Fruit fly (Drosophila melanogaster): Measurements from ENCODE around the gene CG32832.

CG32832 gene

dm6 chr2L:16834402-16834801 is 44.7 kb downstream of the CG32832 start, which contains the start of gene CG13282:
TSS of gene CG13282 (minus strand) at chr2L:16834502.
- TF ChIP-seq sv (GFP tag; optimal IDR thresholded peaks at IDR 0.05): no peak
- no peak for TF ChIP-seq pan (optimal IDR thresholded peaks at IDR 0.05)
- TF ChIP-seq lola (GFP tag; optimal IDR thresholded peaks at IDR 0.05): no peak
- TF ChIP-seq CG32264 (GFP tag; optimal IDR thresholded peaks at IDR 0.05): no peak
- TF ChIP-seq fru (GFP tag; optimal IDR thresholded peaks at IDR 0.05): no peak
- TF ChIP-seq CG9705 (GFP tag; optimal IDR thresholded peaks at IDR 0.05): no peak
- no peak for TF ChIP-seq Hnf4 (GFP tag; optimal IDR thresholded peaks at IDR 0.05)
- no peak for TF ChIP-seq Jra (GFP tag; optimal IDR thresholded peaks at IDR 0.05)
- TF ChIP-seq tai (GFP tag; optimal IDR thresholded peaks at IDR 0.05): no peak
- no peak for TF ChIP-seq h (GFP tag; optimal IDR thresholded peaks at IDR 0.05)
- TF ChIP-seq Sp1 (GFP tag; optimal IDR thresholded peaks at IDR 0.05): no peak
- no peak for TF ChIP-seq N (GFP tag; optimal IDR thresholded peaks at IDR 0.05)
- no peak for TF ChIP-seq Hr78 (GFP tag; optimal IDR thresholded peaks at IDR 0.05)
- no peak for TF ChIP-seq dl (GFP tag; optimal IDR thresholded peaks at IDR 0.05; ENCODE audit: insufficient read depth in 1 of 2, partially characterized antibody in 2 of 2)
- no peak for TF ChIP-seq usp (GFP tag; optimal IDR thresholded peaks at IDR 0.05)
- no peak for TF ChIP-seq woc (GFP tag; optimal IDR thresholded peaks at IDR 0.05)
- no peak for TF ChIP-seq rgr (GFP tag; optimal IDR thresholded peaks at IDR 0.05)
- TF ChIP-seq GATAd (GFP tag; optimal IDR thresholded peaks at IDR 0.05): no peak
- no peak for TF ChIP-seq Hr83 (GFP tag; optimal IDR thresholded peaks at IDR 0.05; ENCODE audit: poor library complexity, severe bottlenecking)
